Worm (Caenorhabditis elegans) whole organism, L4/young adult: ENCODE results near the gene ceh-91.

ENCODE experiments used
- W03F9.2 ChIP-seq: fragments of 150-350 bp; optimal IDR thresholded peaks from 2 replicates; lab custom pipeline; 2014; ENCODE audit warnings: missing biosample characterization, missing genetic modification characterization
- dao-5 ChIP-seq: sonication (generic microtip); optimal IDR thresholded peaks from 2 replicates; lab custom pipeline; 2016; ENCODE audit warnings: missing genotype, missing genetic modification characterization, moderate library complexity, missing compliant biosample characterization
- him-1 ChIP-seq: sonication (generic microtip); optimal IDR thresholded peaks from 2 replicates; lab custom pipeline; 2016; ENCODE audit warnings: missing genotype, missing genetic modification reagents, missing genetic modification characterization, missing compliant biosample characterization

- TF ChIP-seq W03F9.2 (tag; lab: Kevin White, UChicago) (no peak), him-1 (tag; lab: Kevin White, UChicago) (no peak), dao-5 (tag; lab: Kevin White, UChicago) (no peak)
Observed at ce11 chrIII:11663400-11663799, 46.9 kb downstream of the ceh-91 start.
